Worm (Caenorhabditis elegans) whole organism, late embryonic: ENCODE data around the gene T24C12.4.
A peak's percentile ranks its signal among the peaks of the same experiment; 100 is the strongest.

Experiments used
- F13H6.1 ChIP-seq: sonication (generic microtip); optimal IDR thresholded peaks from 2 replicates; lab custom pipeline; 2016; ENCODE audit warnings: missing genetic modification characterization, missing compliant biosample characterization
- K02D7.2 ChIP-seq: sonication (generic microtip); optimal IDR thresholded peaks from 2 replicates; lab custom pipeline; 2017; ENCODE audit warnings: mild to moderate bottlenecking, missing genetic modification characterization, missing compliant biosample characterization
- K09A11.1 ChIP-seq: sonication (generic microtip); optimal IDR thresholded peaks from 2 replicates; lab custom pipeline; 2017; ENCODE audit warnings: antibody characterized with exemption, mild to moderate bottlenecking, missing genetic modification characterization, missing compliant biosample characterization; ENCODE audit not compliant: insufficient read depth
- T23F11.4 ChIP-seq: fragments of 200-800 bp; sonication (Bioruptor generic); optimal IDR thresholded peaks from 2 replicates; lab custom pipeline; 2018; ENCODE audit warnings: mild to moderate bottlenecking, missing genetic modification characterization, missing compliant biosample characterization
- ahr-1 ChIP-seq: sonication (generic microtip); optimal IDR thresholded peaks from 2 replicates; lab custom pipeline; 2016; ENCODE audit warnings: missing genetic modification characterization, missing compliant biosample characterization
- ama-1 ChIP-seq: fragments of 150-350 bp; optimal IDR thresholded peaks from 2 replicates; lab custom pipeline; 2014
- ceh-14 ChIP-seq: sonication (generic microtip); optimal IDR thresholded peaks from 2 replicates; lab custom pipeline; 2016; ENCODE audit warnings: missing genotype, missing genetic modification characterization, missing compliant biosample characterization
- ceh-2 ChIP-seq: sonication (generic microtip); optimal IDR thresholded peaks from 2 replicates; lab custom pipeline; 2016; ENCODE audit warnings: missing genotype, missing genetic modification characterization, missing compliant biosample characterization
- ceh-24 ChIP-seq: sonication (generic microtip); optimal IDR thresholded peaks from 2 replicates; lab custom pipeline; 2016; ENCODE audit warnings: mild to moderate bottlenecking, missing genetic modification characterization, missing compliant biosample characterization
- ceh-30 ChIP-seq: fragments of 150-350 bp; optimal IDR thresholded peaks from 2 replicates; lab custom pipeline; 2014; ENCODE audit warnings: missing biosample characterization, missing genetic modification characterization
- ceh-34 ChIP-seq: sonication (generic microtip); optimal IDR thresholded peaks from 2 replicates; lab custom pipeline; 2016; ENCODE audit warnings: mild to moderate bottlenecking, missing genetic modification characterization, missing compliant biosample characterization
- ceh-45 ChIP-seq: fragments of 200-800 bp; sonication (Bioruptor generic); IDR thresholded peaks from 2 replicates; pipeline ENCODE4 v1.3.6; 2022; ENCODE audit warnings: missing genetic modification reagents, missing genetic modification characterization, missing compliant biosample characterization
- ceh-9 ChIP-seq: sonication (generic microtip); optimal IDR thresholded peaks from 2 replicates; lab custom pipeline; 2016; ENCODE audit warnings: mild to moderate bottlenecking, missing genetic modification characterization, inconsistent platforms, missing compliant biosample characterization
- dve-1 ChIP-seq: sonication (generic microtip); optimal IDR thresholded peaks from 2 replicates; lab custom pipeline; 2017; ENCODE audit warnings: antibody characterized with exemption, mild to moderate bottlenecking, missing genetic modification characterization, missing compliant biosample characterization
- elt-2 ChIP-seq: sonication (generic microtip); optimal IDR thresholded peaks from 2 replicates; lab custom pipeline; 2016; ENCODE audit warnings: missing genetic modification reagents, missing genetic modification characterization, missing compliant biosample characterization
- elt-4 ChIP-seq: sonication (generic microtip); optimal IDR thresholded peaks from 2 replicates; lab custom pipeline; 2016; ENCODE audit warnings: missing genetic modification characterization, missing compliant biosample characterization
- ets-4 ChIP-seq: sonication (generic microtip); optimal IDR thresholded peaks from 2 replicates; lab custom pipeline; 2016; ENCODE audit warnings: missing genetic modification characterization, missing compliant biosample characterization
- eyg-1 ChIP-seq: sonication (generic microtip); optimal IDR thresholded peaks from 2 replicates; lab custom pipeline; 2016; ENCODE audit warnings: missing genotype, missing genetic modification characterization, missing compliant biosample characterization
- fax-1 ChIP-seq: sonication (generic microtip); optimal IDR thresholded peaks from 2 replicates; lab custom pipeline; 2016; ENCODE audit warnings: missing genotype, missing genetic modification characterization, missing compliant biosample characterization
- fkh-10 ChIP-seq: fragments of 150-350 bp; optimal IDR thresholded peaks from 2 replicates; lab custom pipeline; 2014; ENCODE audit warnings: missing biosample characterization, missing genetic modification reagents, missing genetic modification characterization
- gmeb-2 ChIP-seq: sonication (generic microtip); optimal IDR thresholded peaks from 2 replicates; lab custom pipeline; 2016; ENCODE audit warnings: missing genetic modification characterization, inconsistent platforms, missing compliant biosample characterization
- lim-6 ChIP-seq: sonication (generic microtip); optimal IDR thresholded peaks from 2 replicates; lab custom pipeline; 2016; ENCODE audit warnings: missing genetic modification characterization, missing compliant biosample characterization
- lin-11 ChIP-seq: fragments of 200-800 bp; sonication (Bioruptor generic); optimal IDR thresholded peaks from 2 replicates; lab custom pipeline; 2018; ENCODE audit warnings: mild to moderate bottlenecking, missing genetic modification characterization, missing compliant biosample characterization
- madf-2 ChIP-seq: sonication (generic microtip); optimal IDR thresholded peaks from 2 replicates; lab custom pipeline; 2017; ENCODE audit warnings: missing genetic modification characterization, missing compliant biosample characterization
- mec-3 ChIP-seq: sonication (generic microtip); optimal IDR thresholded peaks from 2 replicates; lab custom pipeline; 2016; ENCODE audit warnings: borderline replicate concordance, missing genetic modification characterization, missing compliant biosample characterization
- npax-4 ChIP-seq: sonication (generic microtip); optimal IDR thresholded peaks from 2 replicates; lab custom pipeline; 2016; ENCODE audit warnings: missing genetic modification characterization, missing compliant biosample characterization
- odd-2 ChIP-seq: sonication (generic microtip); optimal IDR thresholded peaks from 2 replicates; lab custom pipeline; 2017; ENCODE audit warnings: antibody characterized with exemption, mild to moderate bottlenecking, missing genetic modification characterization, missing compliant biosample characterization
- pat-9 ChIP-seq: fragments of 200-800 bp; sonication (Bioruptor generic); optimal IDR thresholded peaks from 2 replicates; lab custom pipeline; 2018; ENCODE audit warnings: mild to moderate bottlenecking, missing genetic modification characterization, moderate library complexity, missing compliant biosample characterization
- pha-4 ChIP-seq: fragments of 150-350 bp; optimal IDR thresholded peaks from 2 replicates; lab custom pipeline; 2018; ENCODE audit warnings: missing biosample characterization, missing genetic modification reagents, missing genetic modification characterization
- pqm-1 ChIP-seq: sonication (generic microtip); optimal IDR thresholded peaks from 2 replicates; lab custom pipeline; 2016; ENCODE audit warnings: missing genetic modification characterization, missing compliant biosample characterization
- ref-2 ChIP-seq: sonication (generic microtip); optimal IDR thresholded peaks from 2 replicates; lab custom pipeline; 2016; ENCODE audit warnings: missing genetic modification characterization, missing compliant biosample characterization
- rnt-1 ChIP-seq: sonication (generic microtip); optimal IDR thresholded peaks from 2 replicates; lab custom pipeline; 2016; ENCODE audit warnings: missing genetic modification characterization, missing compliant biosample characterization
- sox-4 ChIP-seq: sonication (generic microtip); optimal IDR thresholded peaks from 2 replicates; lab custom pipeline; 2017; ENCODE audit warnings: mild to moderate bottlenecking, missing genetic modification characterization, inconsistent platforms, missing compliant biosample characterization
- syd-9 ChIP-seq: sonication (generic microtip); optimal IDR thresholded peaks from 2 replicates; lab custom pipeline; 2016; ENCODE audit warnings: mild to moderate bottlenecking, missing genetic modification characterization, moderate library complexity, missing compliant biosample characterization
- unc-42 ChIP-seq: sonication (generic microtip); optimal IDR thresholded peaks from 2 replicates; lab custom pipeline; 2016; ENCODE audit warnings: missing genotype, missing genetic modification characterization, missing compliant biosample characterization
- unc-55 ChIP-seq: sonication (generic microtip); optimal IDR thresholded peaks from 2 replicates; lab custom pipeline; 2017; ENCODE audit warnings: missing biosample characterization, missing genetic modification reagents, missing genetic modification characterization
- unc-86 ChIP-seq: sonication (generic microtip); optimal IDR thresholded peaks from 2 replicates; lab custom pipeline; 2016; ENCODE audit warnings: missing genetic modification characterization, missing compliant biosample characterization

Gene T24C12.4

ce11 chrX:2210164-2210563 is 5.3 kb upstream of the T24C12.4 start:
- TF ChIP-seq mec-3 (tag; lab: Kevin White, UChicago): no peak
- TF ChIP-seq fkh-10 (GFP tag; lab: Kevin White, UChicago): no peak
- no peak for TF ChIP-seq npax-4 (tag; lab: Kevin White, UChicago)
- TF ChIP-seq sox-4 (tag; lab: Kevin White, UChicago): no peak
- TF ChIP-seq ceh-24 (tag; lab: Kevin White, UChicago): no peak
- no peak for TF ChIP-seq pqm-1
- no peak for TF ChIP-seq dve-1 (tag; lab: Kevin White, UChicago)
- no peak for TF ChIP-seq ama-1 (lab: Kevin White, UChicago)
- no peak for TF ChIP-seq lin-11 (tag; lab: Kevin White, UChicago)
- TF ChIP-seq fax-1 (tag; lab: Kevin White, UChicago): no peak
- no peak for TF ChIP-seq gmeb-2 (tag; lab: Kevin White, UChicago)
- TF ChIP-seq eyg-1: no peak
- no peak for TF ChIP-seq ets-4
- no peak for TF ChIP-seq T23F11.4 (GFP tag; lab: Kevin White, UChicago)
- no peak for TF ChIP-seq K02D7.2
- no peak for TF ChIP-seq ceh-45 (GFP tag; lab: Robert Waterston, UW)
- no peak for TF ChIP-seq elt-4 (tag; lab: Kevin White, UChicago)
- TF ChIP-seq ceh-30 (tag; lab: Kevin White, UChicago): no peak
- TF ChIP-seq, all 69 proteins: peak for 0

DNA sequence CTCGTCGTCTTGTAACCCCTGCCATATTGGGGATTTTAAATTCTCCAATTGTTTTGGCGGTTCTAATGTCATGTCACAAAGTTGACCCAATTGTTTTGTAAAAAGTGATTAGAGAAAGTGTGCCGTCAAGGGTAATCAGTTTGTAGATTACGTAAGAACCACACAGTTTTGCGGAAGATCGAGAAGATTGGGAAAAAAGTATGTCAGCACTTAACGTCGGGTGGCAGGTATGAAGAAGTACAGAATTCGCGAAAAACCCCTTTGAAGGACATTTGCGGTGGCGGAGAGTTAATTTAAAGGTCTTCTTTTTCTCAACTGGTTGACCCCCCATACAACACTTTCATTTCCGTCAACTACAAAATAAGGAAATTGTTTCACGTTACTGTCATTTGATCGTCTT is 3.5 kb upstream of the T24C12.4 start:
- TF ChIP-seq ahr-1 (tag; lab: Kevin White, UChicago) (no peak), rnt-1 (tag; lab: Kevin White, UChicago) (no peak), unc-42 (no peak), K02D7.2 (no peak), pha-4 (tag; lab: Kevin White, UChicago) (no peak), ceh-30 (tag; lab: Kevin White, UChicago) (no peak), ets-4 (no peak), syd-9 (no peak), mec-3 (tag; lab: Kevin White, UChicago) (no peak), ref-2 (no peak), eyg-1 (no peak), K09A11.1 (tag; lab: Kevin White, UChicago) (no peak)

DNA sequence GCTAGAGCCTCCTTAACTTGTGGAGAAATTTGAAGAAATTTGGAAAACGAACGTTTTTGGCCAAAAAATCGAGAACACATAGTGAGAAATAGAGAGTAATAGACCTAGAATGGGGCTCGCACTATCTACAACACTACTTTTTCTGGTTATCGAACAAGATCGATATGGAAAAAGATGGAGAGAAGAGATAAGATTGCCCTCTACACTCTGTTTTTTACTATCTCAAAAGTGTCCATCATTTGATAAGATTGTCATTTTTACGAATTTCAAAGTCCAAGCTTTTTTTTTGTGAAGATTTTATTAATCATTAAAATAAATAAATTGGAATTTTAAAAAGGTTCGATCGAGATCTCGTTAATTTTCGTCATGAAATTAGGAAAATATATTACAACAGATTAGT is 1.1 kb downstream of the T24C12.4 start, which contains the start of gene T24C12.3:
TSS of gene T24C12.3 (minus strand) at position 134 of the 400 bp plus-strand sequence.
- no peak for TF ChIP-seq unc-86 (tag; lab: Kevin White, UChicago)
- TF ChIP-seq ceh-9 (tag; lab: Kevin White, UChicago): no peak
- no peak for TF ChIP-seq ceh-24 (tag; lab: Kevin White, UChicago)
- TF ChIP-seq elt-2 (tag; lab: Kevin White, UChicago): peak; percentile 97
- TF ChIP-seq, all 69 proteins: peak for 1

DNA sequence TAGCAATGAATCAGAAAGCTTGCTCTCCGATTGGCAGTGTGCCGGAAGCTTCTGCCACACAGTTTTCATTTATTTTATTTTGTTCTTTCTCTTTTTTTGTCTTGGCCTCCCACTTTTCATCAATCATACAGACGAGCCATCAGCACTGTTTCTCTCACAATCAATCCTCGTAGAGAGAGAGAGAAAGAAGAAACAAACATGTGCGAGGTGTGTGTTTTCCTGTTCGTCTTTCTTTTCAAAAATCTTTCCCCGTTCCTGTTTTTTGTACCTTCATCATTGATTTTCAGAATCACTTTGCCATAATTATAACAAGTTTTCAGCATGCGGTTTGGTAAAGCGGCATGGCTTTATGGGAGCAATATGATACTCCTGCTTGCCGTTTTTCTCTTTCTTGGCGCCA is 5.7 kb downstream of the T24C12.4 start, which contains the start of gene T24C12.1:
TSS of gene T24C12.1 (plus strand) at position 301 of the 400 bp plus-strand sequence.
- TF ChIP-seq pat-9 (no peak), unc-86 (tag; lab: Kevin White, UChicago) (no peak), lim-6 (no peak), ama-1 (lab: Kevin White, UChicago) (no peak), madf-2 (no peak), ref-2 (no peak), ceh-34 (tag; lab: Kevin White, UChicago) (no peak), unc-55 (no peak), odd-2 (tag; lab: Kevin White, UChicago) (no peak), F13H6.1 (tag; lab: Kevin White, UChicago) (no peak), ceh-14 (tag; lab: Kevin White, UChicago) (no peak), ceh-2 (tag; lab: Kevin White, UChicago) (no peak)
